Fruit fly (Drosophila melanogaster) whole organism, embryonic: ENCODE measurements around the gene CG32023.

Source experiments
- Bdp1 ChIP-seq: fragments of 200-800 bp; sonication (Bioruptor generic); optimal IDR thresholded peaks from 3 replicates; lab custom pipeline; 2016; ENCODE audit warnings: missing biosample characterization, missing genetic modification characterization
- Bteb2 ChIP-seq: fragments of 200-800 bp; sonication (Bioruptor generic); optimal IDR thresholded peaks from 2 replicates; lab custom pipeline; 2016; ENCODE audit warnings: missing biosample characterization, missing genetic modification characterization
- CG10274 ChIP-seq: fragments of 200-800 bp; sonication (Bioruptor generic); optimal IDR thresholded peaks from 3 replicates; lab custom pipeline; 2017; ENCODE audit warnings: missing biosample characterization, mild to moderate bottlenecking, missing genetic modification characterization
- CG11504 ChIP-seq: fragments of 200-800 bp; sonication (Bioruptor generic); optimal IDR thresholded peaks from 3 replicates; lab custom pipeline; 2019; ENCODE audit warnings: missing biosample characterization, mild to moderate bottlenecking, missing genetic modification characterization, moderate library complexity
- CG12942 ChIP-seq: fragments of 200-800 bp; sonication (Bioruptor generic); optimal IDR thresholded peaks from 3 replicates; lab custom pipeline; 2016; ENCODE audit warnings: missing biosample characterization, missing genetic modification characterization
- CG14860 ChIP-seq: fragments of 200-800 bp; sonication (Bioruptor generic); IDR thresholded peaks from 3 replicates; pipeline ENCODE4 v1.3.6; 2022; ENCODE audit warnings: missing biosample characterization, missing genetic modification characterization; ENCODE audit not compliant: partially characterized antibody
- CG1603 ChIP-seq: fragments of 200-800 bp; sonication (Bioruptor generic); optimal IDR thresholded peaks from 2 replicates; lab custom pipeline; 2019; ENCODE audit warnings: missing biosample characterization, mild to moderate bottlenecking, missing genetic modification characterization, moderate library complexity
- CG17361 ChIP-seq: fragments of 200-800 bp; sonication (Bioruptor generic); IDR thresholded peaks from 3 replicates; pipeline ENCODE4 v1.3.6; 2022; ENCODE audit warnings: missing biosample characterization, missing genetic modification characterization
- CG17612 ChIP-seq: fragments of 200-800 bp; sonication (Bioruptor generic); IDR thresholded peaks from 2 replicates; pipeline ENCODE4 v1.3.6; 2022; ENCODE audit warnings: missing biosample characterization, missing genetic modification characterization
- CG2199 ChIP-seq: fragments of 200-800 bp; sonication (Bioruptor generic); IDR thresholded peaks from 3 replicates; pipeline ENCODE4 v1.3.6; 2022; ENCODE audit warnings: missing biosample characterization, missing genetic modification characterization
- CG2202 ChIP-seq: fragments of 200-800 bp; sonication (Bioruptor generic); optimal IDR thresholded peaks from 2 replicates; lab custom pipeline; 2018; ENCODE audit warnings: missing biosample characterization, mild to moderate bottlenecking, missing genetic modification characterization
- CG3281 ChIP-seq: fragments of 200-800 bp; sonication (Bioruptor generic); optimal IDR thresholded peaks from 3 replicates; lab custom pipeline; 2017; ENCODE audit warnings: missing biosample characterization, mild to moderate bottlenecking, missing genetic modification characterization
- CG3407 ChIP-seq: fragments of 200-800 bp; sonication (Bioruptor generic); optimal IDR thresholded peaks from 2 replicates; lab custom pipeline; 2018; ENCODE audit warnings: missing biosample characterization, mild to moderate bottlenecking, missing genetic modification characterization
- CG34376 ChIP-seq: fragments of 200-800 bp; sonication (Bioruptor generic); optimal IDR thresholded peaks from 2 replicates; lab custom pipeline; 2018; ENCODE audit warnings: missing biosample characterization, mild to moderate bottlenecking, missing genetic modification characterization
- CG3995 ChIP-seq: fragments of 200-800 bp; sonication (Bioruptor generic); optimal IDR thresholded peaks from 3 replicates; lab custom pipeline; 2016; ENCODE audit warnings: missing biosample characterization, missing genetic modification characterization
- CG4730 ChIP-seq: fragments of 200-800 bp; sonication (Bioruptor generic); IDR thresholded peaks from 2 replicates; pipeline ENCODE4 v1.3.6; 2022; ENCODE audit warnings: missing biosample characterization, missing genetic modification characterization
- CG6689 ChIP-seq: fragments of 200-800 bp; sonication (Bioruptor generic); IDR thresholded peaks from 2 replicates; pipeline ENCODE4 v1.3.6; 2022; ENCODE audit warnings: missing biosample characterization, missing genetic modification characterization
- CG6854 ChIP-seq: fragments of 200-800 bp; sonication (Bioruptor generic); optimal IDR thresholded peaks from 3 replicates; lab custom pipeline; 2017; ENCODE audit warnings: missing biosample characterization, mild to moderate bottlenecking, missing genetic modification characterization
- CG7745 ChIP-seq: fragments of 200-800 bp; sonication (Bioruptor generic); optimal IDR thresholded peaks from 2 replicates; lab custom pipeline; 2018; ENCODE audit warnings: missing biosample characterization, mild to moderate bottlenecking, missing genetic modification characterization, moderate library complexity
- D ChIP-seq, 2 experiments: fragments of 200-800 bp in 1 of 2; fragments of >200 bp in 1 of 2; sonication (Bioruptor generic) in 1 of 2; optimal IDR thresholded peaks; 2 replicates in 1 of 2; 3 replicates in 1 of 2; lab custom pipeline; 2017; ENCODE audit warnings: mild to moderate bottlenecking in 1 of 2, missing biosample characterization in 1 of 2, missing genetic modification characterization in 1 of 2, missing genetic modification reagents in 1 of 2
- Dbx ChIP-seq: fragments of 200-800 bp; sonication (Bioruptor generic); IDR thresholded peaks from 3 replicates; pipeline ENCODE4 v1.3.6; 2022; ENCODE audit warnings: missing biosample characterization, missing genetic modification characterization
- Doc2 ChIP-seq: fragments of 200-800 bp; sonication (Bioruptor generic); IDR thresholded peaks from 2 replicates; pipeline ENCODE4 v1.3.6; 2022; ENCODE audit warnings: missing biosample characterization, missing genetic modification characterization
- E2f2 ChIP-seq: fragments of 200-800 bp; sonication (Bioruptor generic); IDR thresholded peaks from 2 replicates; pipeline ENCODE4 v1.3.6; 2022; ENCODE audit warnings: missing biosample characterization, missing genetic modification characterization
- Kr ChIP-seq: fragments of 200-800 bp; sonication (Bioruptor generic); optimal IDR thresholded peaks from 2 replicates; lab custom pipeline; 2017; ENCODE audit warnings: missing biosample characterization, mild to moderate bottlenecking, missing genetic modification characterization
- MBD-R2 ChIP-seq: fragments of 200-800 bp; sonication (Bioruptor generic); IDR thresholded peaks from 2 replicates; pipeline ENCODE4 v1.3.6; 2022; ENCODE audit warnings: missing biosample characterization, missing genetic modification characterization
- Mad ChIP-seq: fragments of 200-800 bp; sonication (Bioruptor generic); optimal IDR thresholded peaks from 2 replicates; lab custom pipeline; 2016; ENCODE audit warnings: missing biosample characterization, missing genetic modification characterization
- NFAT ChIP-seq: fragments of 200-800 bp; sonication (Bioruptor generic); IDR thresholded peaks from 2 replicates; pipeline ENCODE4 v1.3.6; 2022; ENCODE audit warnings: missing biosample characterization, missing genetic modification characterization
- Nf-YB ChIP-seq: fragments of 200-800 bp; sonication (Bioruptor generic); optimal IDR thresholded peaks from 3 replicates; lab custom pipeline; 2019; ENCODE audit warnings: missing biosample characterization, mild to moderate bottlenecking, missing genetic modification characterization, moderate library complexity
- NfI ChIP-seq: fragments of 200-800 bp; sonication (Bioruptor generic); optimal IDR thresholded peaks from 3 replicates; lab custom pipeline; 2018; ENCODE audit warnings: missing biosample characterization, mild to moderate bottlenecking, missing genetic modification characterization, moderate library complexity
- Usf ChIP-seq: fragments of 200-800 bp; sonication (Bioruptor generic); optimal IDR thresholded peaks from 2 replicates; lab custom pipeline; 2017; ENCODE audit warnings: missing genotype, missing biosample characterization, missing genetic modification characterization
- abd-A ChIP-seq: fragments of 200-800 bp; sonication (Bioruptor generic); optimal IDR thresholded peaks from 3 replicates; lab custom pipeline; 2019; ENCODE audit warnings: missing biosample characterization, mild to moderate bottlenecking, missing genetic modification characterization, moderate library complexity
- ash1 ChIP-seq: fragments of 200-800 bp; sonication (Bioruptor generic); optimal IDR thresholded peaks from 2 replicates; lab custom pipeline; 2018; ENCODE audit warnings: missing biosample characterization, mild to moderate bottlenecking, missing genetic modification characterization
- bsh ChIP-seq, 2 experiments: fragments of 200-800 bp; sonication (Bioruptor generic); optimal IDR thresholded peaks; 2 replicates each; lab custom pipeline; 2017 to 2018; ENCODE audit warnings: mild to moderate bottlenecking in 2 of 2, missing biosample characterization in 2 of 2, missing genetic modification characterization in 2 of 2, moderate library complexity in 1 of 2
- chif ChIP-seq, 2 experiments: fragments of 200-800 bp; sonication (Bioruptor generic); optimal IDR thresholded peaks; 3 replicates each; lab custom pipeline; 2016; ENCODE audit warnings: missing biosample characterization in 2 of 2, missing genetic modification characterization in 2 of 2
- dmrt99B ChIP-seq: fragments of 200-800 bp; sonication (Bioruptor generic); optimal IDR thresholded peaks from 2 replicates; lab custom pipeline; 2018; ENCODE audit warnings: missing biosample characterization, mild to moderate bottlenecking, missing genetic modification characterization, moderate library complexity
- dpn ChIP-seq, 2 experiments: fragments of 200-800 bp; sonication (Bioruptor generic); optimal IDR thresholded peaks; 3 replicates each; lab custom pipeline; 2016; ENCODE audit warnings: missing biosample characterization in 2 of 2, missing genetic modification characterization in 2 of 2
- emc ChIP-seq: fragments of 200-800 bp; sonication (Bioruptor generic); optimal IDR thresholded peaks from 2 replicates; lab custom pipeline; 2016; ENCODE audit warnings: missing biosample characterization, missing genetic modification characterization
- gt ChIP-seq: fragments of 200-800 bp; sonication (Bioruptor generic); IDR thresholded peaks from 2 replicates; pipeline ENCODE4 v1.3.6; 2022; ENCODE audit warnings: missing biosample characterization, missing genetic modification characterization
- hb ChIP-seq: fragments of 200-800 bp; sonication (Bioruptor generic); IDR thresholded peaks from 3 replicates; pipeline ENCODE4 v1.3.6; 2022; ENCODE audit warnings: missing biosample characterization, missing genetic modification characterization; ENCODE audit not compliant: partially characterized antibody
- jigr1 ChIP-seq: fragments of 200-800 bp; sonication (Bioruptor generic); IDR thresholded peaks from 3 replicates; pipeline ENCODE4 v1.3.6; 2022; ENCODE audit warnings: missing biosample characterization, missing genetic modification characterization
- kay ChIP-seq: fragments of 200-800 bp; sonication (Bioruptor generic); optimal IDR thresholded peaks from 2 replicates; lab custom pipeline; 2016; ENCODE audit warnings: missing biosample characterization, missing genetic modification characterization
- kni ChIP-seq: fragments of 200-800 bp; sonication (Bioruptor generic); optimal IDR thresholded peaks from 3 replicates; lab custom pipeline; 2017; ENCODE audit warnings: mild to moderate bottlenecking, missing biosample characterization, missing genetic modification reagents, missing genetic modification characterization
- mam ChIP-seq: fragments of 200-800 bp; sonication (Bioruptor generic); optimal IDR thresholded peaks from 3 replicates; lab custom pipeline; 2016; ENCODE audit warnings: missing biosample characterization, missing genetic modification characterization
- oc ChIP-seq: fragments of 200-800 bp; sonication (Bioruptor generic); optimal IDR thresholded peaks from 2 replicates; lab custom pipeline; 2018; ENCODE audit warnings: missing biosample characterization, mild to moderate bottlenecking, missing genetic modification characterization, moderate library complexity
- ro ChIP-seq: fragments of 200-800 bp; sonication (Bioruptor generic); IDR thresholded peaks from 2 replicates; pipeline ENCODE4 v1.3.6; 2022; ENCODE audit warnings: missing biosample characterization, missing genetic modification characterization
- run ChIP-seq: fragments of 200-800 bp; sonication (Bioruptor generic); optimal IDR thresholded peaks from 3 replicates; lab custom pipeline; 2018; ENCODE audit warnings: missing biosample characterization, mild to moderate bottlenecking, missing genetic modification characterization
- scrt ChIP-seq: fragments of 200-800 bp; sonication (Bioruptor generic); optimal IDR thresholded peaks from 2 replicates; lab custom pipeline; 2018; ENCODE audit warnings: missing biosample characterization, mild to moderate bottlenecking, missing genetic modification characterization, moderate library complexity
- slbo ChIP-seq: fragments of 200-800 bp; sonication (Bioruptor generic); IDR thresholded peaks from 2 replicates; pipeline ENCODE4 v1.3.6; 2022; ENCODE audit warnings: missing biosample characterization, missing genetic modification characterization
- tna ChIP-seq: fragments of 200-800 bp; sonication (Bioruptor generic); IDR thresholded peaks from 2 replicates; pipeline ENCODE4 v1.3.6; 2022; ENCODE audit warnings: missing biosample characterization, missing genetic modification characterization; ENCODE audit not compliant: partially characterized antibody
- yki ChIP-seq: fragments of >200 bp; optimal IDR thresholded peaks from 3 replicates; lab custom pipeline; 2018

The CG32023 gene

dm6 chr3L:8823730-8824374 lies 19.9 kb upstream of the CG32023 start (continued):
- TF ChIP-seq hb (GFP tag; lab: Robert Waterston, UW) (no peak), kni (GFP tag; lab: Kevin White, UChicago) (no peak), Doc2 (GFP tag; lab: Robert Waterston, UW) (no peak), kay (GFP tag; lab: Kevin White, UChicago) (no peak), tna (no peak), scrt (GFP tag; lab: Kevin White, UChicago) (no peak), dpn (GFP tag; optimal IDR thresholded peaks at IDR 0.05; lab: Kevin White, UChicago) (peak; percentile 3 to 48), Nf-YB (no peak), mam (no peak), CG3407 (GFP tag; lab: Kevin White, UChicago) (peak; percentile 3), CG10274 (GFP tag; lab: Kevin White, UChicago) (no peak), CG14860 (GFP tag; lab: Robert Waterston, UW) (no peak), MBD-R2 (GFP tag; lab: Robert Waterston, UW) (no peak), bsh (GFP tag; optimal IDR thresholded peaks at IDR 0.05; lab: Kevin White, UChicago) (peak; percentile 16 to 80), E2f2 (GFP tag; lab: Robert Waterston, UW) (no peak), dmrt99B (tag; lab: Kevin White, UChicago) (peak; percentile 75), run (tag; lab: Kevin White, UChicago) (no peak), NfI (peak; percentile 38), emc (GFP tag; lab: Kevin White, UChicago) (no peak), gt (GFP tag; lab: Robert Waterston, UW) (no peak), Mad (GFP tag; lab: Kevin White, UChicago) (peak; percentile 26), CG17612 (GFP tag; lab: Robert Waterston, UW) (0 out of 2 replicates have a peak, but pooled peaks have one; percentile 27), CG2202 (tag; lab: Kevin White, UChicago) (peak; percentile 37), abd-A (no peak), slbo (GFP tag; lab: Robert Waterston, UW) (peak; percentile 73), Kr (GFP tag; lab: Kevin White, UChicago) (no peak), oc (tag; lab: Kevin White, UChicago) (peak; percentile 15), Bdp1 (GFP tag; lab: Kevin White, UChicago) (no peak), CG3281 (GFP tag; lab: Kevin White, UChicago) (no peak), ash1 (no peak), jigr1 (GFP tag; lab: Robert Waterston, UW) (no peak), CG2199 (GFP tag; lab: Robert Waterston, UW) (no peak), yki (no peak), CG11504 (peak; percentile 68), ro (GFP tag; lab: Robert Waterston, UW) (peak; percentile 35; the same call in 1 of the 2 replicates), Dbx (GFP tag; lab: Robert Waterston, UW) (no peak), CG7745 (tag; lab: Kevin White, UChicago) (no peak), CG3995 (GFP tag; lab: Kevin White, UChicago) (no peak), D (optimal IDR thresholded peaks at IDR 0.05; lab: Kevin White, UChicago) (no peak), D (GFP tag; optimal IDR thresholded peaks at IDR 0.05; lab: Kevin White, UChicago) (peak; percentile 45), chif (GFP tag; optimal IDR thresholded peaks at IDR 0.05; lab: Kevin White, UChicago) (peak; percentile 48 to 64), CG6854 (GFP tag; lab: Kevin White, UChicago) (no peak), CG6689 (GFP tag; lab: Robert Waterston, UW) (peak; percentile 68), CG34376 (no peak), NFAT (GFP tag; lab: Robert Waterston, UW) (no peak), CG1603 (tag; lab: Kevin White, UChicago) (peak; percentile 61), CG12942 (GFP tag; lab: Kevin White, UChicago) (no peak), CG17361 (GFP tag; lab: Robert Waterston, UW) (peak; percentile 68; the same call in 2 of the 3 replicates), Bteb2 (GFP tag; lab: Kevin White, UChicago) (no peak), Usf (peak; percentile 4), CG4730 (GFP tag; lab: Robert Waterston, UW) (0 out of 2 replicates have a peak, but pooled peaks have one; percentile 20)
